Worm (Caenorhabditis elegans): ENCODE results near the gene F41B4.1.

DNA sequence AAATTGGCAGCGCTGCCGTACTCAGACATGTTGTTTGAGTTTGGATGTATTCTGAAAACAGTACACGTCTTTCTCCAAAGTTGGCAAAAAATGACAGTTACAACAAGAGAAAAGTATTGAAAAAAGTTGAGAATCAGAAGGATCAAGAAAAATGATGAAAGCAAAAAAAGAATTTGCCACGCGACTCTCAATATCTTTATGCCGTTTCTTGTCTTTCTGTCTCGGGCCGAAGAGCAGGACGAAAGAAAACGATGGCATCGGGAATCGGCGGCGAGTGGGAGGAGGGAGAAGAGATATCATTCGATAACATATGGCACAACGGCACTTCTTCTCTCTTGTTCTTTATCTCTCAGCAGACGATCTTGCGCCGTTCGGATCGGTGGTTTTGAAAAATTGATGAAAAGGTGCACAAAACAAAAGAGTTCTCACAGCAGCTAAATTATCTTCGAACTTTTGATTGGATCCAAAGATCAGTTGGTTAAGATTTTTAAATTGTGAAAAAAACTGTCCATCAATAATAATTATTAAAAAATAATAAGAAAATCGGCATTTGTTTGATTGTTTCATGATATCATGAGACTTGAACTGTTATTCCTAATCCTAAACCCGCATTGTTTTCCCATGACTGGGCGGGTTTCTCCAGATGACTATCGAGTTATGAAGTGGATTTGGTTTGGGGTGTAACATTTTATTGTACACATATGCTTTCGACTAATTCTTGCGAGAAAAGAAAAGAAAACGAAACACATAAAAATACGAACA, 2.3 kb downstream of the F41B4.1 start, which contains the start of gene gei-15:
- no peak for TF ChIP-seq nhr-25 (tag; optimal IDR thresholded peaks at IDR 0.05; ENCODE audit: borderline replicate concordance, insufficient read depth)
- TF ChIP-seq Y5F2A.4 (GFP tag; optimal IDR thresholded peaks at IDR 0.05), result no peak
- no peak for TF ChIP-seq skn-1 (tag; optimal IDR thresholded peaks at IDR 0.05)
- TF ChIP-seq nhr-28 (tag; optimal IDR thresholded peaks at IDR 0.05), result no peak
- TF ChIP-seq ceh-32 (tag; optimal IDR thresholded peaks at IDR 0.05; ENCODE audit: poor library complexity), result no peak
- no peak for TF ChIP-seq lin-39 (tag; optimal IDR thresholded peaks at IDR 0.05)
- no peak for TF ChIP-seq R02D3.7 (tag; optimal IDR thresholded peaks at IDR 0.05)
- no peak for TF ChIP-seq zip-2 (tag; optimal IDR thresholded peaks at IDR 0.05)
- no peak for TF ChIP-seq nhr-77 (tag; optimal IDR thresholded peaks at IDR 0.05)
